Worm (Caenorhabditis elegans): ENCODE data around the gene ceh-48.

DNA sequence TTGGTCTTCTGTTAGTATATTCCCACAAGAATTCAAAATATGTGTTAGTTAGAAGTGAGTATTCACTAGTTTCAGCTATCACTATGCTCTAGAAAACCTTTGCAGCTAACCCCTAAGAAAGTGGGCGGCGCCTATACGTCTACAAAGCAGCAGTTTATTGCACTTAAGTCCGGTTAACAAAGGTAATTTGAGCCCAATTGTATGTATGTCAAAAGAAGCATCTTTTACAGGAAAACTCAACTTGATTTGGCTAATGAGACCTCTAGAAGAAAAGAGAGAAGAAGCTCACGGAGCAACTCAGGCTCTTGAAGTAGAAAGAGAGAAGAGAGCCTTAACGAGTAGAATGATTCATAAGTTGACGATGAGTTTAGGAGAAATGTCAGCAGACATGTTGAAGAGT, 40.8 kb downstream of the ceh-48 start:
- TF ChIP-seq ama-1 (optimal IDR thresholded peaks at IDR 0.05) (no peak), pes-1 (GFP tag; IDR thresholded peaks at IDR 0.05) (no peak), ceh-36 (tag; optimal IDR thresholded peaks at IDR 0.05) (no peak), scrt-1 (GFP tag; IDR thresholded peaks at IDR 0.05) (no peak), hmbx-1 (tag; optimal IDR thresholded peaks at IDR 0.05) (no peak)
